Fruit fly (Drosophila melanogaster) whole organism, embryonic: ENCODE data around the gene CG31344.

Source experiments
- Ada2b ChIP-seq: fragments of 200-800 bp; sonication (Bioruptor generic); IDR thresholded peaks from 2 replicates; pipeline ENCODE4 v1.3.6; 2022; ENCODE audit warnings: missing biosample characterization, missing genetic modification characterization
- B-H2 ChIP-seq: fragments of 200-800 bp; sonication (Bioruptor generic); optimal IDR thresholded peaks from 2 replicates; lab custom pipeline; 2018; ENCODE audit warnings: missing biosample characterization, mild to moderate bottlenecking, missing genetic modification characterization
- Bgb ChIP-seq: fragments of 200-800 bp; sonication (Bioruptor generic); IDR thresholded peaks from 2 replicates; pipeline ENCODE4 v1.3.6; 2022; ENCODE audit warnings: missing biosample characterization, missing genetic modification characterization; ENCODE audit not compliant: partially characterized antibody
- CG10959 ChIP-seq: fragments of 200-800 bp; sonication (Bioruptor generic); IDR thresholded peaks from 2 replicates; pipeline ENCODE4 v1.3.6; 2022; ENCODE audit warnings: missing biosample characterization, missing genetic modification characterization
- CG13287 ChIP-seq: fragments of 200-800 bp; sonication (Bioruptor generic); IDR thresholded peaks from 2 replicates; pipeline ENCODE4 v1.3.6; 2022; ENCODE audit warnings: missing biosample characterization, missing genetic modification characterization; ENCODE audit not compliant: partially characterized antibody
- CG13894 ChIP-seq: fragments of 200-800 bp; sonication (Bioruptor generic); optimal IDR thresholded peaks from 3 replicates; lab custom pipeline; 2018; ENCODE audit warnings: missing biosample characterization, mild to moderate bottlenecking, missing genetic modification characterization, moderate library complexity
- CG14860 ChIP-seq: fragments of 200-800 bp; sonication (Bioruptor generic); IDR thresholded peaks from 3 replicates; pipeline ENCODE4 v1.3.6; 2022; ENCODE audit warnings: missing biosample characterization, missing genetic modification characterization; ENCODE audit not compliant: partially characterized antibody
- CG15479 ChIP-seq: fragments of 200-800 bp; sonication (Bioruptor generic); optimal IDR thresholded peaks from 3 replicates; lab custom pipeline; 2019; ENCODE audit warnings: missing biosample characterization, mild to moderate bottlenecking, missing genetic modification characterization, moderate library complexity
- CG17912 ChIP-seq: fragments of 200-800 bp; sonication (Bioruptor generic); optimal IDR thresholded peaks from 2 replicates; lab custom pipeline; 2018; ENCODE audit warnings: missing biosample characterization, mild to moderate bottlenecking, missing genetic modification characterization
- CG3407 ChIP-seq: fragments of 200-800 bp; sonication (Bioruptor generic); optimal IDR thresholded peaks from 2 replicates; lab custom pipeline; 2018; ENCODE audit warnings: missing biosample characterization, mild to moderate bottlenecking, missing genetic modification characterization
- CG3847 ChIP-seq: fragments of 200-800 bp; sonication (Bioruptor generic); IDR thresholded peaks from 2 replicates; pipeline ENCODE4 v1.3.6; 2022; ENCODE audit warnings: missing biosample characterization, missing genetic modification characterization
- CG3995 ChIP-seq: fragments of 200-800 bp; sonication (Bioruptor generic); optimal IDR thresholded peaks from 3 replicates; lab custom pipeline; 2016; ENCODE audit warnings: missing biosample characterization, missing genetic modification characterization
- CG4617 ChIP-seq: fragments of 200-800 bp; sonication (Bioruptor generic); optimal IDR thresholded peaks from 3 replicates; lab custom pipeline; 2016; ENCODE audit warnings: missing biosample characterization, missing genetic modification characterization, borderline replicate concordance
- CG4730 ChIP-seq: fragments of 200-800 bp; sonication (Bioruptor generic); IDR thresholded peaks from 2 replicates; pipeline ENCODE4 v1.3.6; 2022; ENCODE audit warnings: missing biosample characterization, missing genetic modification characterization
- CG4854 ChIP-seq: fragments of 200-800 bp; sonication (Bioruptor generic); optimal IDR thresholded peaks from 2 replicates; lab custom pipeline; 2016; ENCODE audit warnings: missing biosample characterization, missing genetic modification characterization, inconsistent platforms
- CG5953 ChIP-seq: fragments of 200-800 bp; sonication (Bioruptor generic); IDR thresholded peaks from 2 replicates; pipeline ENCODE4 v1.3.6; 2022; ENCODE audit warnings: missing biosample characterization, missing genetic modification characterization
- CG6175 ChIP-seq: fragments of 200-800 bp; sonication (Bioruptor generic); IDR thresholded peaks from 3 replicates; pipeline ENCODE4 v1.3.6; 2022; ENCODE audit warnings: missing biosample characterization, missing genetic modification characterization
- CG6254 ChIP-seq: fragments of 200-800 bp; sonication (Bioruptor generic); optimal IDR thresholded peaks from 3 replicates; lab custom pipeline; 2017; ENCODE audit warnings: mild to moderate bottlenecking, missing biosample characterization, missing genetic modification reagents, missing genetic modification characterization
- CG6791 ChIP-seq: fragments of 200-800 bp; sonication (Bioruptor generic); IDR thresholded peaks from 3 replicates; pipeline ENCODE4 v1.3.6; 2022; ENCODE audit warnings: missing biosample characterization, missing genetic modification characterization; ENCODE audit not compliant: partially characterized antibody
- CG7556 ChIP-seq: fragments of 200-800 bp; sonication (Bioruptor generic); optimal IDR thresholded peaks from 2 replicates; lab custom pipeline; 2017; ENCODE audit warnings: missing biosample characterization, mild to moderate bottlenecking, missing genetic modification characterization
- CG8388 ChIP-seq: fragments of 200-800 bp; sonication (Bioruptor generic); optimal IDR thresholded peaks from 2 replicates; lab custom pipeline; 2019; ENCODE audit warnings: missing biosample characterization, mild to moderate bottlenecking, missing genetic modification characterization, moderate library complexity
- CG8478 ChIP-seq: fragments of >200 bp; optimal IDR thresholded peaks from 2 replicates; lab custom pipeline; 2018
- CG8924 ChIP-seq: fragments of 200-800 bp; optimal IDR thresholded peaks from 3 replicates; lab custom pipeline; 2019; ENCODE audit warnings: missing biosample characterization, mild to moderate bottlenecking, missing genetic modification characterization, moderate library complexity
- Doc3 ChIP-seq: fragments of 200-800 bp; sonication (Bioruptor generic); IDR thresholded peaks from 3 replicates; pipeline ENCODE4 v1.3.6; 2022; ENCODE audit warnings: missing biosample characterization, missing genetic modification characterization; ENCODE audit not compliant: partially characterized antibody
- NC2α ChIP-seq: fragments of 200-800 bp; sonication (Bioruptor generic); optimal IDR thresholded peaks from 2 replicates; lab custom pipeline; 2016; ENCODE audit warnings: missing biosample characterization, missing genetic modification characterization
- Sry-δ ChIP-seq: fragments of 200-800 bp; sonication (Bioruptor generic); optimal IDR thresholded peaks from 2 replicates; lab custom pipeline; 2016; ENCODE audit warnings: missing biosample characterization, missing genetic modification characterization
- ab ChIP-seq: fragments of 200-800 bp; sonication (Bioruptor generic); optimal IDR thresholded peaks from 2 replicates; lab custom pipeline; 2016; ENCODE audit warnings: missing biosample characterization, missing genetic modification characterization
- bowl ChIP-seq: fragments of 200-800 bp; sonication (Bioruptor generic); IDR thresholded peaks from 2 replicates; pipeline ENCODE4 v1.3.6; 2022; ENCODE audit warnings: missing biosample characterization, missing genetic modification characterization
- da ChIP-seq: fragments of 200-800 bp; sonication (Bioruptor generic); optimal IDR thresholded peaks from 2 replicates; lab custom pipeline; 2016; ENCODE audit warnings: missing biosample characterization, missing genetic modification characterization
- esg ChIP-seq: fragments of 200-800 bp; sonication (Bioruptor generic); conservative IDR thresholded peaks from 2 replicates; pipeline ENCODE4 v1.3.6; 2022; ENCODE audit warnings: missing biosample characterization, missing genetic modification characterization
- eve ChIP-seq, 2 experiments: fragments of >200 bp; optimal IDR thresholded peaks; 2 replicates each; lab custom pipeline; 2017; ENCODE audit warnings: missing biosample characterization in 2 of 2, missing genetic modification characterization in 2 of 2
- fru ChIP-seq: fragments of >200 bp; optimal IDR thresholded peaks from 2 replicates; lab custom pipeline; 2017
- hb ChIP-seq: fragments of 200-800 bp; sonication (Bioruptor generic); IDR thresholded peaks from 3 replicates; pipeline ENCODE4 v1.3.6; 2022; ENCODE audit warnings: missing biosample characterization, missing genetic modification characterization; ENCODE audit not compliant: partially characterized antibody
- her ChIP-seq: fragments of 200-800 bp; sonication (Bioruptor generic); optimal IDR thresholded peaks from 2 replicates; lab custom pipeline; 2016; ENCODE audit warnings: missing biosample characterization, missing genetic modification characterization
- ind ChIP-seq: fragments of 200-800 bp; sonication (Bioruptor generic); optimal IDR thresholded peaks from 3 replicates; lab custom pipeline; 2016; ENCODE audit warnings: missing biosample characterization, missing genetic modification characterization
- jumu ChIP-seq: fragments of 200-800 bp; sonication (Bioruptor generic); optimal IDR thresholded peaks from 3 replicates; lab custom pipeline; 2016; ENCODE audit warnings: missing biosample characterization, missing genetic modification characterization
- pan ChIP-seq, 4 experiments: fragments of >200 bp in 3 of 4; fragments of 200-800 bp in 1 of 4; sonication (Bioruptor generic) in 1 of 4; optimal IDR thresholded peaks in 3 of 4; IDR thresholded peaks in 1 of 4; 2 replicates each; pipeline versions ENCODE4 v1.3.6 to Lab custom; 2017 to 2022; ENCODE audit warnings: missing biosample characterization in 2 of 4, missing genetic modification characterization in 2 of 4, mixed read lengths in 1 of 4
- pzg ChIP-seq: fragments of 200-800 bp; sonication (Bioruptor generic); optimal IDR thresholded peaks from 3 replicates; lab custom pipeline; 2018; ENCODE audit warnings: missing biosample characterization, mild to moderate bottlenecking, missing genetic modification characterization, moderate library complexity
- ranshi ChIP-seq: fragments of 200-800 bp; sonication (Bioruptor generic); IDR thresholded peaks from 2 replicates; pipeline ENCODE4 v1.3.6; 2022; ENCODE audit warnings: missing biosample characterization, missing genetic modification characterization
- repo ChIP-seq: fragments of 200-800 bp; sonication (Bioruptor generic); optimal IDR thresholded peaks from 2 replicates; lab custom pipeline; 2016; ENCODE audit warnings: missing biosample characterization, missing genetic modification characterization
- ro ChIP-seq: fragments of 200-800 bp; sonication (Bioruptor generic); IDR thresholded peaks from 2 replicates; pipeline ENCODE4 v1.3.6; 2022; ENCODE audit warnings: missing biosample characterization, missing genetic modification characterization
- sd ChIP-seq: fragments of 200-800 bp; sonication (Bioruptor generic); optimal IDR thresholded peaks from 3 replicates; lab custom pipeline; 2018; ENCODE audit warnings: missing biosample characterization, mild to moderate bottlenecking, missing genetic modification characterization, moderate library complexity
- sens ChIP-seq: fragments of 200-800 bp; sonication (Bioruptor generic); peaks from one replicate; lab custom pipeline; 2016; ENCODE audit warnings: missing biosample characterization, missing genetic modification characterization
- sim ChIP-seq: fragments of 200-800 bp; sonication (Bioruptor generic); IDR thresholded peaks from 2 replicates; pipeline ENCODE4 v1.3.6; 2022; ENCODE audit warnings: missing biosample characterization, missing genetic modification characterization
- sisA ChIP-seq: fragments of 200-800 bp; sonication (Bioruptor generic); IDR thresholded peaks from 2 replicates; pipeline ENCODE4 v1.3.6; 2022; ENCODE audit warnings: missing biosample characterization, missing genetic modification characterization
- sqz ChIP-seq: fragments of 200-800 bp; sonication (Bioruptor generic); optimal IDR thresholded peaks from 3 replicates; lab custom pipeline; 2018; ENCODE audit warnings: missing biosample characterization, mild to moderate bottlenecking, missing genetic modification characterization
- trh ChIP-seq: fragments of 200-800 bp; sonication (Bioruptor generic); optimal IDR thresholded peaks from 2 replicates; lab custom pipeline; 2016; ENCODE audit warnings: missing biosample characterization, missing genetic modification characterization
- twi ChIP-seq: fragments of 200-800 bp; optimal IDR thresholded peaks from 2 replicates; lab custom pipeline; 2019; ENCODE audit warnings: missing biosample characterization, mild to moderate bottlenecking, missing genetic modification characterization, moderate library complexity
- unpg ChIP-seq: fragments of 200-800 bp; sonication (Bioruptor generic); optimal IDR thresholded peaks from 3 replicates; lab custom pipeline; 2018; ENCODE audit warnings: missing biosample characterization, mild to moderate bottlenecking, missing genetic modification characterization, moderate library complexity
- vfl ChIP-seq: fragments of 200-800 bp; sonication (Bioruptor generic); optimal IDR thresholded peaks from 2 replicates; lab custom pipeline; 2016; ENCODE audit warnings: missing biosample characterization, missing genetic modification characterization
- vvl ChIP-seq: fragments of 200-800 bp; sonication (Bioruptor generic); IDR thresholded peaks from 2 replicates; pipeline ENCODE4 v1.3.6; 2022; ENCODE audit warnings: missing biosample characterization, missing genetic modification characterization
- zen ChIP-seq: fragments of 200-800 bp; sonication (Bioruptor generic); optimal IDR thresholded peaks from 3 replicates; lab custom pipeline; 2018; ENCODE audit warnings: missing biosample characterization, mild to moderate bottlenecking, missing genetic modification characterization, moderate library complexity

The CG31344 gene

DNA sequence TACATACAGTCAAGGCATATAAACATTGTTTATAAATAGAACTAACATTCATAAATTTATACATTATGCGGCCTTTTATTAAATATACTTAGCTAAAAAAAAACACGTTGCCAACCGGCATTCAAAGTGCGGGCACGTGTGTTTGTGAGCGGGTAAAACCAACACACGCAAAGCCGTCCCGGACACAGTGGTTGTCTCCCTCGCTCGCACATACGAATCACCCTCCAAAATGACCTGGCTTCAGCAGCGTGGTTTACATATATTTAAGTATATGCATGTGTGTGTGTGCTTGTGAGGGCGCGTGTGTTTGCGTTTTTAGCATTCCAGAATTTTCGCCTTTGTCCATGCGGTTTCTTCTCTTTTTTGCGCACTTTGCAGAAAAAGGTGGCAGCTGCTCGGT is 18.3 kb upstream of the CG31344 start (continued):
- TF ChIP-seq CG7556 (GFP tag; lab: Kevin White, UChicago), result no peak
- no peak for TF ChIP-seq CG10959 (GFP tag; lab: Robert Waterston, UW)
- peak; percentile 13 for TF ChIP-seq CG8924 (tag; lab: Kevin White, UChicago)
- TF ChIP-seq CG6254 (GFP tag; lab: Kevin White, UChicago), result no peak
- TF ChIP-seq CG6175 (GFP tag; lab: Robert Waterston, UW), result no peak
- TF ChIP-seq hb (GFP tag; lab: Robert Waterston, UW), result no peak
- TF ChIP-seq trh (GFP tag; lab: Kevin White, UChicago), result no peak
- 0 out of 3 replicates have a peak, but pooled peaks have one; percentile 6 for TF ChIP-seq CG6791 (GFP tag; lab: Robert Waterston, UW)
- no peak for TF ChIP-seq repo
- TF ChIP-seq CG4730 (GFP tag; lab: Robert Waterston, UW), result no peak
- TF ChIP-seq zen (tag; lab: Kevin White, UChicago), result no peak
- no peak for TF ChIP-seq CG14860 (GFP tag; lab: Robert Waterston, UW)
- no peak for TF ChIP-seq jumu (GFP tag; lab: Kevin White, UChicago)
- TF ChIP-seq CG15479 (GFP tag; lab: Kevin White, UChicago), result peak; percentile 82
- no peak for TF ChIP-seq CG3995 (GFP tag; lab: Kevin White, UChicago)
- TF ChIP-seq CG13894 (tag; lab: Kevin White, UChicago), result peak; percentile 10
- no peak for TF ChIP-seq da (GFP tag; lab: Kevin White, UChicago)
- TF ChIP-seq pan (optimal IDR thresholded peaks at IDR 0.05; lab: Kevin White, UChicago), result no peak
- no peak for TF ChIP-seq pan (GFP tag; optimal IDR thresholded peaks at IDR 0.05 in 1 of 2, IDR thresholded peaks at IDR 0.05 in 1 of 2)
- no peak for TF ChIP-seq unpg (GFP tag; lab: Kevin White, UChicago)
- no peak for TF ChIP-seq CG4854 (GFP tag; lab: Kevin White, UChicago)
- no peak for TF ChIP-seq fru (lab: Kevin White, UChicago)
- TF ChIP-seq pzg, result peak; percentile 5
- TF ChIP-seq ab (GFP tag; lab: Kevin White, UChicago), result no peak
- TF ChIP-seq vvl (GFP tag; lab: Robert Waterston, UW), result 0 out of 2 replicates have a peak, but pooled peaks have one; percentile 35
- no peak for TF ChIP-seq sisA
- TF ChIP-seq CG17912 (GFP tag; lab: Kevin White, UChicago), result peak; percentile 68
- TF ChIP-seq CG5953 (GFP tag; lab: Robert Waterston, UW), result no peak
- no peak for TF ChIP-seq Ada2b (GFP tag; lab: Robert Waterston, UW)
- peak; percentile 42 for TF ChIP-seq sens (GFP tag; lab: Kevin White, UChicago)
- no peak for TF ChIP-seq ro (GFP tag; lab: Robert Waterston, UW)
- no peak for TF ChIP-seq bowl (GFP tag; lab: Robert Waterston, UW)
- no peak for TF ChIP-seq Doc3 (GFP tag; lab: Robert Waterston, UW)
- TF ChIP-seq esg (GFP tag; lab: Robert Waterston, UW), result no peak
- no peak for TF ChIP-seq NC2α
- TF ChIP-seq her (GFP tag; lab: Kevin White, UChicago), result no peak
- TF ChIP-seq CG8478 (lab: Kevin White, UChicago), result peak; percentile 88
- TF ChIP-seq CG3407 (GFP tag; lab: Kevin White, UChicago), result no peak
- TF ChIP-seq ind, result no peak
- no peak for TF ChIP-seq eve (GFP tag; optimal IDR thresholded peaks at IDR 0.05; lab: Kevin White, UChicago)
- TF ChIP-seq Bgb, result 0 out of 2 replicates have a peak, but pooled peaks have one; percentile 17
- TF ChIP-seq CG8388 (GFP tag; lab: Kevin White, UChicago), result no peak
- no peak for TF ChIP-seq sim
- peak; percentile 40 for TF ChIP-seq twi (tag; lab: Kevin White, UChicago)
- TF ChIP-seq Sry-δ (GFP tag; lab: Kevin White, UChicago), result no peak
- peak; percentile 36 for TF ChIP-seq CG13287 (GFP tag; lab: Robert Waterston, UW)
- TF ChIP-seq sd (tag; lab: Kevin White, UChicago), result peak; percentile 97
- TF ChIP-seq CG3847 (GFP tag; lab: Robert Waterston, UW), result no peak
- TF ChIP-seq ranshi (GFP tag; lab: Robert Waterston, UW), result no peak
- TF ChIP-seq B-H2 (GFP tag; lab: Kevin White, UChicago), result peak; percentile 49
- no peak for TF ChIP-seq vfl (GFP tag; lab: Kevin White, UChicago)
- TF ChIP-seq CG4617 (GFP tag; lab: Kevin White, UChicago), result no peak
- peak; percentile 45 for TF ChIP-seq sqz (GFP tag; lab: Kevin White, UChicago)
